Worm (Caenorhabditis elegans) whole organism, mixed stage, embryonic: ENCODE measurements around the gene alg-1.
A peak's percentile ranks its signal among the peaks of the same experiment; 100 is the strongest.

Experiments used
- M03D4.4 ChIP-seq: sonication (generic microtip); optimal IDR thresholded peaks from 2 replicates; lab custom pipeline; 2017; ENCODE audit warnings: mild to moderate bottlenecking, missing genetic modification characterization, missing compliant biosample characterization
- blmp-1 ChIP-seq: fragments of 150-350 bp; optimal IDR thresholded peaks from 2 replicates; lab custom pipeline; 2014; ENCODE audit warnings: missing biosample characterization, missing genetic modification characterization
- ceh-39 ChIP-seq: fragments of 150-350 bp; optimal IDR thresholded peaks from 2 replicates; lab custom pipeline; 2014; ENCODE audit warnings: missing biosample characterization, missing genetic modification characterization
- ceh-43 ChIP-seq: fragments of 200-800 bp; sonication (Bioruptor generic); optimal IDR thresholded peaks from 2 replicates; lab custom pipeline; 2018; ENCODE audit warnings: mild to moderate bottlenecking, missing genetic modification characterization, moderate library complexity, missing compliant biosample characterization
- ceh-83 ChIP-seq: fragments of 200-800 bp; sonication (Bioruptor generic); optimal IDR thresholded peaks from 2 replicates; lab custom pipeline; 2018; ENCODE audit warnings: mild to moderate bottlenecking, missing genetic modification characterization, missing compliant biosample characterization
- ces-1 ChIP-seq: fragments of 150-350 bp; optimal IDR thresholded peaks from 2 replicates; lab custom pipeline; 2014; ENCODE audit warnings: missing biosample characterization, missing genetic modification reagents, missing genetic modification characterization
- drap-1 ChIP-seq: fragments of 200-800 bp; sonication (Bioruptor generic); optimal IDR thresholded peaks from 3 replicates; lab custom pipeline; 2018; ENCODE audit warnings: mild to moderate bottlenecking, missing genetic modification characterization, missing compliant biosample characterization
- elt-1 ChIP-seq: sonication (generic microtip); optimal IDR thresholded peaks from 2 replicates; lab custom pipeline; 2017; ENCODE audit warnings: missing genetic modification characterization, mild to moderate bottlenecking, missing compliant biosample characterization, antibody characterized with exemption, moderate library complexity, borderline replicate concordance; ENCODE audit not compliant: insufficient read depth
- elt-3 ChIP-seq: fragments of 150-350 bp; optimal IDR thresholded peaks from 2 replicates; lab custom pipeline; 2014; ENCODE audit warnings: missing biosample characterization, missing genetic modification characterization
- flh-1 ChIP-seq: fragments of 200-800 bp; sonication (Bioruptor generic); optimal IDR thresholded peaks from 2 replicates; lab custom pipeline; 2018; ENCODE audit warnings: mild to moderate bottlenecking, missing genetic modification characterization, moderate library complexity, missing compliant biosample characterization
- hlh-1 ChIP-seq: fragments of 150-350 bp; optimal IDR thresholded peaks from 2 replicates; lab custom pipeline; 2014; ENCODE audit warnings: missing biosample characterization, missing genetic modification reagents, missing genetic modification characterization
- lin-13 ChIP-seq: fragments of 150-350 bp; optimal IDR thresholded peaks from 2 replicates; lab custom pipeline; 2014; ENCODE audit warnings: missing biosample characterization, missing genetic modification characterization
- lin-32 ChIP-seq: fragments of 200-800 bp; sonication (Bioruptor generic); optimal IDR thresholded peaks from 2 replicates; lab custom pipeline; 2018; ENCODE audit warnings: mild to moderate bottlenecking, missing genetic modification characterization, missing compliant biosample characterization
- lsy-2 ChIP-seq: fragments of 150-350 bp; optimal IDR thresholded peaks from 2 replicates; lab custom pipeline; 2014; ENCODE audit warnings: missing biosample characterization, missing genetic modification characterization
- mab-5 ChIP-seq: fragments of 150-350 bp; optimal IDR thresholded peaks from 2 replicates; lab custom pipeline; 2014; ENCODE audit warnings: missing biosample characterization, missing genetic modification characterization
- mep-1 ChIP-seq: fragments of 150-350 bp; optimal IDR thresholded peaks from 2 replicates; lab custom pipeline; 2017; ENCODE audit warnings: missing biosample characterization, missing genetic modification reagents, missing genetic modification characterization, inconsistent platforms
- nhr-12 ChIP-seq: fragments of 150-350 bp; optimal IDR thresholded peaks from 2 replicates; lab custom pipeline; 2014; ENCODE audit warnings: missing biosample characterization, missing genetic modification characterization
- nhr-2 ChIP-seq: fragments of 150-350 bp; optimal IDR thresholded peaks from 2 replicates; lab custom pipeline; 2014; ENCODE audit warnings: missing biosample characterization, missing genetic modification characterization
- nhr-237 ChIP-seq: fragments of 150-350 bp; optimal IDR thresholded peaks from 2 replicates; lab custom pipeline; 2014; ENCODE audit warnings: missing biosample characterization, missing genetic modification characterization
- nhr-28 ChIP-seq: fragments of 150-350 bp; optimal IDR thresholded peaks from 2 replicates; lab custom pipeline; 2014; ENCODE audit warnings: missing biosample characterization, missing genetic modification characterization
- nhr-76 ChIP-seq: sonication (generic microtip); optimal IDR thresholded peaks from 2 replicates; lab custom pipeline; 2017; ENCODE audit warnings: missing biosample characterization, missing genetic modification characterization
- pha-4 ChIP-seq: fragments of 150-350 bp; optimal IDR thresholded peaks from 2 replicates; lab custom pipeline; 2018; ENCODE audit warnings: missing biosample characterization, missing genetic modification reagents, missing genetic modification characterization
- sem-2 ChIP-seq: fragments of 200-800 bp; sonication (Bioruptor generic); optimal IDR thresholded peaks from 2 replicates; lab custom pipeline; 2018; ENCODE audit warnings: mild to moderate bottlenecking, missing genetic modification characterization, missing compliant biosample characterization
- snpc-4 ChIP-seq: fragments of 150-350 bp; optimal IDR thresholded peaks from 2 replicates; lab custom pipeline; 2014; ENCODE audit warnings: missing biosample characterization, missing genetic modification characterization
- sptf-1 ChIP-seq: sonication (generic microtip); optimal IDR thresholded peaks from 2 replicates; lab custom pipeline; 2017; ENCODE audit warnings: mild to moderate bottlenecking, missing genetic modification characterization, moderate library complexity, missing compliant biosample characterization
- unc-120 ChIP-seq: sonication (generic microtip); optimal IDR thresholded peaks from 2 replicates; lab custom pipeline; 2017; ENCODE audit warnings: missing genetic modification characterization, missing compliant biosample characterization; ENCODE audit not compliant: poor library complexity, severe bottlenecking
- unc-39 ChIP-seq: fragments of 150-350 bp; optimal IDR thresholded peaks from 2 replicates; lab custom pipeline; 2014; ENCODE audit warnings: missing biosample characterization, missing genetic modification characterization
- unc-62 ChIP-seq: fragments of 150-350 bp; optimal IDR thresholded peaks from 2 replicates; lab custom pipeline; 2014; ENCODE audit warnings: missing biosample characterization, missing genetic modification reagents, missing genetic modification characterization
- zip-8 ChIP-seq: fragments of 150-350 bp; optimal IDR thresholded peaks from 2 replicates; lab custom pipeline; 2014; ENCODE audit warnings: missing biosample characterization, missing genetic modification characterization

The alg-1 gene

DNA sequence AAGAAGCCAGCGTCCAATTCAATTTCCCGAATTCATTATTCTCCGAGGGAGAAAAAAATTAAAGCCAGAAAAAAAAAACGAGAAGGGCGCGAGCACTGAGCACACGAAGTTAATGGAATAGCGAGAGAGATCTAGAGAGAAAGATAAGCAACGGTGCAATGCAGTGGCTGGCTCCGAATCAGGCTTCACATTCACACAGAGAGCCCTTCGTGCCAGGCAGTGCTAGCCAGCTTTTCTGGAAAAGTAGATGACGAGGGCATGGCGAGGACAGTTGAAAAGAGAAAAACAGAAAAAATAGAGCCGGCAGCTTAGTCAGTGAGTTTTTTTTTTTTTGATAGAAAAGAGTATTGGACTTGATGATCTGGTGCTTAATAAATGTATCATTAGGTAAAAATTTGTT, 35.3 kb upstream of the alg-1 start:
- TF ChIP-seq ces-1 (GFP tag; lab: Kevin White, UChicago) (no peak), unc-62 (no peak), blmp-1 (no peak), lin-13 (tag; lab: Kevin White, UChicago) (no peak), ceh-39 (tag; lab: Kevin White, UChicago) (no peak), nhr-76 (tag; lab: Kevin White, UChicago) (no peak), mab-5 (tag; lab: Kevin White, UChicago) (no peak), hlh-1 (tag; lab: Kevin White, UChicago) (no peak), ceh-83 (GFP tag; lab: Kevin White, UChicago) (no peak), zip-8 (tag; lab: Kevin White, UChicago) (no peak)

DNA sequence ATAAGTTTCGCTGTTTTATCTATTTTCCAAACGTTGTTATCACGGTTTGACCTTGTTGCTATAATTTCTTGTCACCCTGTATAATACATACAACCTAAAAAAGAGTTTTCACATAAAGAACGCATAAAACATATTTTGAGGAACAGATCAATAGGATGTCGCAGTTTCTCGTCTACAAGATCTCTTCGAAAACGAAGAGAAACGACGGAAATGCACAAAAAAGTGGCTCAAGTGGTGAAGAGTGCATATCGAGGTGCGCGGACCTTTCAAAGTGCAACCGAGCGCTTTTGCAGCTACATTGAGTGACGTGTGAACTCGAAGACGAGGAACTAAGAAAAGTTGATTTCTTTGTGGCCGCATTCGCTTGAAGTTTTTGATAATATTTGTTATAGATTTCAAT, 34.6 kb upstream of the alg-1 start, which contains the start of gene Y26E6A.2:
Gene Y26E6A.2 (minus strand): TSS at position 101 of the 400 bp plus-strand sequence.
- TF ChIP-seq lin-32 (GFP tag; lab: Kevin White, UChicago), result no peak
- TF ChIP-seq blmp-1, result no peak
- no peak for TF ChIP-seq pha-4 (tag; lab: Kevin White, UChicago)
- no peak for TF ChIP-seq nhr-237 (tag; lab: Kevin White, UChicago)
- TF ChIP-seq elt-1 (tag; lab: Kevin White, UChicago), result no peak
- TF ChIP-seq ces-1 (GFP tag; lab: Kevin White, UChicago), result no peak
- no peak for TF ChIP-seq ceh-43 (GFP tag; lab: Kevin White, UChicago)
- no peak for TF ChIP-seq snpc-4 (tag; lab: Kevin White, UChicago)

DNA sequence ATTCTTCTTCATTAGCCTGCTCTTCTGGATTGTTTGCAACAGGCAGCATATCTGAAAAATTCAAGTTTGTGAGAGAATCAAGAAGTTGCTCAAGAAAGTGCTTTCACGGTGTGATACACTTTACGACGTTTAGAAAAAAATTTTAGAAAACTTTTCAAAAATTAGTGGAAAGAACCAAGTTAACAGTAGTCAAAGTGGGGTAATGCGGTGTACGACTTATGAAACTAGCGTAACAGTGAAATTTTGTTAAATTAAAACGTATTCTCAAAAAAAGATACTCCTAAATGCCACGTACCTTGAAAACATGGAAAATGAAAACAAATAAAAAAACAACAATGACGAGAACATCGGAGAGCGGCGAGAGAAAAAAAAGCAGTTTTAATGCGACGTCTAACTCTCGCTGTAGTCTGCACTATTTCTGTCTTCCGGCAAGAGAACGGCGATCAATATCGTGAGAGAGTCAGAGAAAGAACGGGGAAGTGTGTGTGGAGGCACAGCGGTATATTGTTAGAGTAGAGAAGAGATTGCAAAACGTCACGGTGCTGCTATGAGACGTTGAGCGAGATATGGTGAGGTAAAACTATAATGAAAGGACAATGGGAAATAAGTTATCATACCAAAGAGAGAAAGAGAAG, 31.7 kb upstream of the alg-1 start, which contains the start of gene ekl-5:
Gene ekl-5 (minus strand): TSS at position 51 of the 635 bp plus-strand sequence.
- peak; percentile 90 for TF ChIP-seq elt-3 (tag; lab: Kevin White, UChicago)
- no peak for TF ChIP-seq lsy-2 (tag; lab: Kevin White, UChicago)
- TF ChIP-seq ces-1 (GFP tag; lab: Kevin White, UChicago), result peak; percentile 56
- peak; percentile 48 for TF ChIP-seq lin-13 (tag; lab: Kevin White, UChicago)
- peak; percentile 44 for TF ChIP-seq pha-4 (tag; lab: Kevin White, UChicago)
- peak; percentile 31 for TF ChIP-seq mep-1 (tag; lab: Kevin White, UChicago)
- TF ChIP-seq nhr-12 (tag; lab: Kevin White, UChicago), result no peak

DNA sequence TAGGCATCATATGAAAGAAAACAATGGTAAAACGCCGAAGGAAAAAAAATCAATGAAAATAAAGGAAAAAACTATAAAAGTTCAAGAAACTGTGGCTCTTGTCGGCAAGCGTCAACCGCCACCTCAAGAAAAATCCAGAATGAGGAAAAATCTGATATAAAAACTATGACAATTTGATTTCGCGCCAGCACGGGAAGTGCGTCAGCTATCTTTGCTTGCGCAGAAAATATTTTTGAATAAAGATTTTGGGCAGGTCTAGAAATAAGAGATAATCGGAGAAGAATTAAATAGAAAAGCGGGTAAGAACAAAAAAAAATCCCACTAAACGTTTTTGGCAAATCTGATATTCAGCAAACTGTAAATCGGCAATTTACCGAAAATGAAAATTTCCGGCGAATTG, 30.8 kb upstream of the alg-1 start:
- TF ChIP-seq unc-62 (no peak), sptf-1 (tag; lab: Kevin White, UChicago) (no peak), mep-1 (tag; lab: Kevin White, UChicago) (no peak), hlh-1 (tag; lab: Kevin White, UChicago) (no peak), unc-120 (tag; lab: Kevin White, UChicago) (no peak), M03D4.4 (no peak), unc-39 (no peak), ceh-39 (tag; lab: Kevin White, UChicago) (no peak), nhr-2 (tag; lab: Kevin White, UChicago) (no peak), pha-4 (tag; lab: Kevin White, UChicago) (no peak), sem-2 (GFP tag; lab: Kevin White, UChicago) (no peak), nhr-28 (tag; lab: Kevin White, UChicago) (no peak), drap-1 (no peak)

DNA sequence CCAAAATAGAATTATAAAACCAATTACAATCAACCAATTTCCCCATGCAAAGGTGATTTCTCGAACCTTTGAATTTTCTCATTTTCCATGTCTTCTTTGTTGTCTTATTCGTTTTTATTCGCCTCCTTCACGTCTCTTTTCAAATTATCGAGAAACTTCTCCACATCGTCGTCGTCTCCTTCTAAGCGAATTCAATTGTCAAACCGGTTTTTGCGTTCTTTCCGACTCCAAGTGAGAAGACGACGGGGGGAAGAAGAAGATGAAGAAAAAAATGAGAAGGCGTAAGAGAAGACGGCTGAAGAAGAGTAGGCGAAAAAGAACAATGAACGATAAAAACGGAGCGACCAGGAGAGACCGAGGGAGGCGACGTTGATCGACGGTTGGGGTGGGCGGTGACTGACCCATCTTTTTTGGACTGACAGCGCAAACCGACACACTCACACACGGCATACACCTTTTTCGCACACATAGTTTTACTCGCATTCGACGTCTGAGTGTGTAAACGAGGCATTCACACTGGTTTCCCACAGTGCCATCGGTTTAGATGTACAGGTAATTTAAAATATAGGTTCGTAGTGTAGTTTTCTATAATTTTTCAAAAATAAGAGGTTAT, 28.4 kb upstream of the alg-1 start:
- peak; percentile 52 for TF ChIP-seq ces-1 (GFP tag; lab: Kevin White, UChicago)
- TF ChIP-seq flh-1, result no peak
- peak; percentile 31 for TF ChIP-seq nhr-237 (tag; lab: Kevin White, UChicago)
- TF ChIP-seq elt-3 (tag; lab: Kevin White, UChicago), result peak; percentile 51
